Worm (Caenorhabditis elegans) whole organism, L3 larva: ENCODE results near the gene ZK673.2.
"Not testable (repeated sequence)": the region's sequence is repeated elsewhere in the genome, so short reads cannot be mapped to it uniquely, and the experiment has no call there.

ENCODE experiments used
- aly-2 ChIP-seq: fragments of 150-350 bp; optimal IDR thresholded peaks from 2 replicates; lab custom pipeline; 2014; ENCODE audit warnings: missing biosample characterization, missing genetic modification characterization
- ama-1 ChIP-seq: fragments of 150-350 bp; optimal IDR thresholded peaks from 2 replicates; lab custom pipeline; 2018
- ceh-16 ChIP-seq: sonication (generic microtip); optimal IDR thresholded peaks from 2 replicates; lab custom pipeline; 2017; ENCODE audit warnings: missing biosample characterization, missing genetic modification characterization
- ceh-28 ChIP-seq: fragments of 150-350 bp; optimal IDR thresholded peaks from 2 replicates; lab custom pipeline; 2014; ENCODE audit warnings: missing biosample characterization, missing genetic modification reagents, missing genetic modification characterization
- ceh-9 ChIP-seq: sonication (generic microtip); optimal IDR thresholded peaks from 2 replicates; lab custom pipeline; 2018; ENCODE audit warnings: missing biosample characterization, missing genetic modification characterization
- elt-1 ChIP-seq: fragments of 150-350 bp; optimal IDR thresholded peaks from 2 replicates; lab custom pipeline; 2014; ENCODE audit warnings: missing biosample characterization, missing genetic modification characterization
- fkh-10 ChIP-seq: sonication (generic microtip); optimal IDR thresholded peaks from 2 replicates; lab custom pipeline; 2017; ENCODE audit warnings: missing biosample characterization, missing genetic modification reagents, missing genetic modification characterization
- fos-1 ChIP-seq: fragments of 150-350 bp; optimal IDR thresholded peaks from 2 replicates; lab custom pipeline; 2014; ENCODE audit warnings: missing biosample characterization, missing genetic modification characterization
- hmg-11 ChIP-seq: sonication (generic microtip); optimal IDR thresholded peaks from 2 replicates; lab custom pipeline; 2016; ENCODE audit warnings: missing genetic modification characterization, missing compliant biosample characterization
- jun-1 ChIP-seq: fragments of 150-350 bp; optimal IDR thresholded peaks from 2 replicates; lab custom pipeline; 2014; ENCODE audit warnings: missing biosample characterization, missing genetic modification reagents, missing genetic modification characterization
- lin-39 ChIP-seq: fragments of 150-350 bp; optimal IDR thresholded peaks from 2 replicates; lab custom pipeline; 2018; ENCODE audit warnings: missing biosample characterization, missing genetic modification reagents, missing genetic modification characterization
- lsy-12 ChIP-seq: sonication (generic microtip); optimal IDR thresholded peaks from 2 replicates; lab custom pipeline; 2016; ENCODE audit warnings: mild to moderate bottlenecking, missing genetic modification characterization, missing compliant biosample characterization
- mdl-1 ChIP-seq: fragments of 150-350 bp; optimal IDR thresholded peaks from 2 replicates; lab custom pipeline; 2014; ENCODE audit warnings: missing biosample characterization, missing genetic modification characterization
- nfya-1 ChIP-seq: sonication (generic microtip); optimal IDR thresholded peaks from 2 replicates; lab custom pipeline; 2017; ENCODE audit warnings: missing genetic modification characterization, mild to moderate bottlenecking, missing compliant biosample characterization, antibody characterized with exemption, moderate library complexity; ENCODE audit not compliant: insufficient read depth
- nhr-23 ChIP-seq: fragments of 150-350 bp; optimal IDR thresholded peaks from 2 replicates; lab custom pipeline; 2014; ENCODE audit warnings: missing biosample characterization, missing genetic modification reagents, missing genetic modification characterization
- nhr-25 ChIP-seq: sonication (generic microtip); optimal IDR thresholded peaks from 2 replicates; lab custom pipeline; 2017; ENCODE audit warnings: missing biosample characterization, missing genetic modification characterization
- nhr-43 ChIP-seq: sonication (generic microtip); optimal IDR thresholded peaks from 2 replicates; lab custom pipeline; 2016; ENCODE audit warnings: mild to moderate bottlenecking, missing genetic modification characterization, missing compliant biosample characterization; ENCODE audit not compliant: poor library complexity, severe bottlenecking
- pqm-1 ChIP-seq: fragments of 150-350 bp; optimal IDR thresholded peaks from 2 replicates; lab custom pipeline; 2017; ENCODE audit warnings: missing biosample characterization, missing genetic modification characterization, inconsistent platforms
- skn-1 ChIP-seq: fragments of 150-350 bp; optimal IDR thresholded peaks from 2 replicates; lab custom pipeline; 2014; ENCODE audit warnings: missing biosample characterization, missing genetic modification characterization
- snpc-4 ChIP-seq: fragments of 150-350 bp; optimal IDR thresholded peaks from 2 replicates; lab custom pipeline; 2014; ENCODE audit warnings: missing biosample characterization, missing genetic modification characterization
- unc-39 ChIP-seq: sonication (generic microtip); optimal IDR thresholded peaks from 4 replicates; lab custom pipeline; 2017; ENCODE audit warnings: missing biosample characterization, missing genetic modification characterization
- zag-1 ChIP-seq: fragments of 150-350 bp; optimal IDR thresholded peaks from 2 replicates; lab custom pipeline; 2014; ENCODE audit warnings: missing biosample characterization, missing genetic modification characterization
- ztf-4 ChIP-seq: fragments of 150-350 bp; optimal IDR thresholded peaks from 2 replicates; lab custom pipeline; 2014; ENCODE audit warnings: missing biosample characterization, missing genetic modification characterization

Gene ZK673.2

ce11 chrII:10486738-10487137 is 38.7 kb downstream of the ZK673.2 start, which contains the start of gene ZK666.15:
ZK666.15 (plus strand) TSS chrII:10487038.
- no peak for TF ChIP-seq ama-1 (lab: Kevin White, UChicago)
- TF ChIP-seq nhr-43 (tag; lab: Kevin White, UChicago) = no peak
- TF ChIP-seq lsy-12 (tag; lab: Kevin White, UChicago) = no peak
- TF ChIP-seq nfya-1 (tag; lab: Kevin White, UChicago) = no peak
- TF ChIP-seq skn-1 (tag; lab: Kevin White, UChicago) = no peak

- TF ChIP-seq skn-1 (tag; lab: Kevin White, UChicago) (no peak), ceh-16 (tag; lab: Kevin White, UChicago) (no peak), pqm-1 (no peak), fkh-10 (GFP tag; lab: Kevin White, UChicago) (no peak), fos-1 (tag; lab: Kevin White, UChicago) (no peak), aly-2 (no peak), zag-1 (tag; lab: Kevin White, UChicago) (no peak), mdl-1 (tag; lab: Kevin White, UChicago) (no peak), elt-1 (tag; lab: Kevin White, UChicago) (no peak), hmg-11 (no peak)
Observed at ce11 chrII:10490329-10490728, 42.3 kb downstream of the ZK673.2 start, which contains the start of gene clec-61. clec-61 (minus strand) TSS chrII:10490537.

- not testable (repeated sequence) for TF ChIP-seq lsy-12, fos-1, nhr-25 (tag; lab: Kevin White, UChicago)
Observed at ce11 chrII:10493034-10493433, 45.0 kb downstream of the ZK673.2 start, which contains the start of gene ZK666.8. ZK666.8 (minus strand) TSS chrII:10493134.

DNA sequence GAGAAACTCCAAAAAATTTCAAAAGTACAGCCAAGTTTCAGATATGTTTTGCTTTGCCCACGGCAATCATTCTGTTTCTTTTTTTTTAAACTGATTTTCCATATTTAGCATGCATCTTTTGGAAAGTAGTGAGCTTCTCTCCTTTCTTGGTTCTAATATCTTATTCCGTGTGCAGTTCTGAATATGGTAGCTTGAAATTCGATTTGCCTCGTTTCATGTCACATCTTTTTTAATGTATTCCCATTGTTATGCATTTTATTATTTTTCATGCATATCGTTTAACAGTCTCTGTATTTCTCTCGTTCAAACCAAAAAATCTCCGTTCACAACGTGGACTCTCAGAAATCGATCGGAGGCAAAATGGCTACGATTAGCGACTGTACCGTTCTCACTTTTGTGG is 46.4 kb downstream of the ZK673.2 start, which contains the start of gene ZK666.14:
TSS of gene ZK666.14 (plus strand) at position 301 of the 400 bp plus-strand sequence.
- no peak for TF ChIP-seq lin-39
- TF ChIP-seq unc-39 = no peak

ce11 chrII:10495912-10496311 is 47.8 kb downstream of the ZK673.2 start, which contains the start of gene ZK666.12:
ZK666.12 (plus strand) TSS chrII:10496212.
- TF ChIP-seq ceh-16 (tag; lab: Kevin White, UChicago) (no peak), fos-1 (tag; lab: Kevin White, UChicago) (no peak), ztf-4 (tag; lab: Kevin White, UChicago) (no peak), nhr-23 (tag; lab: Kevin White, UChicago) (no peak), jun-1 (no peak), skn-1 (tag; lab: Kevin White, UChicago) (no peak), ceh-28 (tag; lab: Kevin White, UChicago) (no peak), ceh-9 (tag; lab: Kevin White, UChicago) (no peak), lsy-12 (tag; lab: Kevin White, UChicago) (no peak), snpc-4 (no peak)
- TF ChIP-seq, all 47 proteins: peak for 0
